Fruit fly (Drosophila melanogaster): ENCODE data around the gene lmd.

DNA sequence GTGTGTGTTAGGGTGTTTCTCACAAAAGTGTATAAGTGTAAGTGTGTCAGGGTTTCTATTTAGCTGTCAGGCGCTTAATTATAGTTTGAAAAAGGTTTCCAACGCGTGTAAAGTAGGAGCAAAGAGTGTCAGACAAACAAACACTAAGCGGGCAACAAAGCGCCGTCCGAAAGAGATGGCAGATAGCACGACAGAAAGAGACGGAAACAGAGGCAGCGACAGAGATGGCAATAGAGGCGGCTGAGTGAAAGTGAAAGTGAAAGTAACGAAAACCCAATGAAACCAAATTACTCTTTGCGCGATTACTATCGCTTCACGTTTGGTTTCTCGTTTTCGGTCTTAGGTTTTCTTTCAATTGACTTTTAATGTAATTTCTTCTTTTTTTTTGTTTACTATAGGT, 48.0 kb upstream of the lmd start:
- TF ChIP-seq CG8159 (tag; optimal IDR thresholded peaks at IDR 0.05) (no peak), CG15710 (tag; optimal IDR thresholded peaks at IDR 0.05) (no peak), Pif1B (GFP tag; optimal IDR thresholded peaks at IDR 0.05) (no peak), CG4496 (GFP tag; IDR thresholded peaks at IDR 0.05) (no peak), CG8301 (tag; optimal IDR thresholded peaks at IDR 0.05) (no peak), Snoo (tag; optimal IDR thresholded peaks at IDR 0.05) (no peak), gl (tag; optimal IDR thresholded peaks at IDR 0.05) (no peak), EcR (GFP tag; optimal IDR thresholded peaks at IDR 0.05) (no peak), fd96Ca (GFP tag; IDR thresholded peaks at IDR 0.05) (no peak), Ets98B (GFP tag; IDR thresholded peaks at IDR 0.05) (no peak)

Data from whole organism, pupa.